Fruit fly (Drosophila melanogaster) whole organism, embryonic: ENCODE data around the gene Inx7.

Source experiments
- Asciz ChIP-seq: fragments of 200-800 bp; sonication (Bioruptor generic); optimal IDR thresholded peaks from 2 replicates; lab custom pipeline; 2017; ENCODE audit warnings: missing biosample characterization, mild to moderate bottlenecking, missing genetic modification characterization, missing genetic modification reagents
- BtbVII ChIP-seq: fragments of 200-800 bp; sonication (Bioruptor generic); optimal IDR thresholded peaks from 3 replicates; lab custom pipeline; 2017; ENCODE audit warnings: missing biosample characterization, mild to moderate bottlenecking, missing genetic modification characterization
- CG10209 ChIP-seq: fragments of 200-800 bp; sonication (Bioruptor generic); optimal IDR thresholded peaks from 3 replicates; lab custom pipeline; 2017; ENCODE audit warnings: missing biosample characterization, mild to moderate bottlenecking, missing genetic modification characterization, missing genetic modification reagents
- CG10267 ChIP-seq: fragments of 200-800 bp; sonication (Bioruptor generic); optimal IDR thresholded peaks from 2 replicates; lab custom pipeline; 2018; ENCODE audit warnings: missing biosample characterization, mild to moderate bottlenecking, missing genetic modification characterization, moderate library complexity
- CG10431 ChIP-seq: fragments of 200-800 bp; sonication (Bioruptor generic); optimal IDR thresholded peaks from 3 replicates; lab custom pipeline; 2018; ENCODE audit warnings: missing biosample characterization, mild to moderate bottlenecking, missing genetic modification characterization
- CG11560 ChIP-seq: fragments of 200-800 bp; sonication (Bioruptor generic); IDR thresholded peaks from 3 replicates; pipeline ENCODE4 v1.3.6; 2022; ENCODE audit warnings: missing biosample characterization, missing genetic modification characterization
- CG13123 ChIP-seq: fragments of 200-800 bp; sonication (Bioruptor generic); optimal IDR thresholded peaks from 2 replicates; lab custom pipeline; 2016; ENCODE audit warnings: missing biosample characterization, missing genetic modification characterization
- CG15073 ChIP-seq: fragments of 200-800 bp; sonication (Bioruptor generic); optimal IDR thresholded peaks from 2 replicates; lab custom pipeline; 2016; ENCODE audit warnings: missing biosample characterization, missing genetic modification characterization
- CG1529 ChIP-seq: fragments of 200-800 bp; sonication (Bioruptor generic); optimal IDR thresholded peaks from 3 replicates; lab custom pipeline; 2018; ENCODE audit warnings: missing biosample characterization, missing genetic modification characterization
- CG15514 ChIP-seq: fragments of 200-800 bp; sonication (Bioruptor generic); optimal IDR thresholded peaks from 3 replicates; lab custom pipeline; 2017; ENCODE audit warnings: missing biosample characterization, missing genetic modification characterization, mild to moderate bottlenecking, moderate library complexity, missing genetic modification reagents
- CG16779 ChIP-seq: fragments of 200-800 bp; sonication (Bioruptor generic); IDR thresholded peaks from 2 replicates; pipeline ENCODE4 v1.3.6; 2022; ENCODE audit warnings: missing biosample characterization, missing genetic modification characterization
- CG18262 ChIP-seq: fragments of 200-800 bp; optimal IDR thresholded peaks from 3 replicates; lab custom pipeline; 2019; ENCODE audit warnings: missing biosample characterization, mild to moderate bottlenecking, missing genetic modification characterization, moderate library complexity
- CG18764 ChIP-seq: fragments of 200-800 bp; sonication (Bioruptor generic); optimal IDR thresholded peaks from 3 replicates; lab custom pipeline; 2016; ENCODE audit warnings: missing biosample characterization, missing genetic modification characterization
- CG30020 ChIP-seq: fragments of 200-800 bp; optimal IDR thresholded peaks from 2 replicates; lab custom pipeline; 2019; ENCODE audit warnings: missing biosample characterization, mild to moderate bottlenecking, missing genetic modification characterization, moderate library complexity
- CG32772 ChIP-seq: fragments of 200-800 bp; sonication (Bioruptor generic); IDR thresholded peaks from 2 replicates; pipeline ENCODE4 v1.3.6; 2022; ENCODE audit warnings: missing biosample characterization, missing genetic modification characterization
- CG4820 ChIP-seq: fragments of 200-800 bp; sonication (Bioruptor generic); optimal IDR thresholded peaks from 3 replicates; lab custom pipeline; 2016; ENCODE audit warnings: missing biosample characterization, missing genetic modification characterization
- CG6654 ChIP-seq: fragments of 200-800 bp; sonication (Bioruptor generic); optimal IDR thresholded peaks from 2 replicates; lab custom pipeline; 2017; ENCODE audit warnings: missing biosample characterization, mild to moderate bottlenecking, missing genetic modification characterization
- CG7372 ChIP-seq: fragments of 200-800 bp; sonication (Bioruptor generic); IDR thresholded peaks from 2 replicates; pipeline ENCODE4 v1.3.6; 2022; ENCODE audit warnings: missing biosample characterization, missing genetic modification characterization
- CG8290 ChIP-seq, 3 experiments: fragments of 200-800 bp; sonication (Bioruptor generic); optimal IDR thresholded peaks; 2 replicates each; lab custom pipeline; 2016 to 2019; ENCODE audit warnings: missing biosample characterization in 3 of 3, missing genetic modification characterization in 3 of 3, mild to moderate bottlenecking in 2 of 3, moderate library complexity in 1 of 3
- Camta ChIP-seq: fragments of 200-800 bp; sonication (Bioruptor generic); optimal IDR thresholded peaks from 2 replicates; lab custom pipeline; 2016; ENCODE audit warnings: missing biosample characterization, missing genetic modification characterization
- Dip2 ChIP-seq: fragments of 200-800 bp; sonication (Bioruptor generic); IDR thresholded peaks from 2 replicates; pipeline ENCODE4 v1.3.6; 2022; ENCODE audit warnings: missing biosample characterization, missing genetic modification characterization
- Ets65A ChIP-seq: fragments of 200-800 bp; sonication (Bioruptor generic); peaks from one replicate; lab custom pipeline; 2016; ENCODE audit warnings: missing biosample characterization, missing genetic modification characterization
- Gug ChIP-seq: fragments of 200-800 bp; sonication (Bioruptor generic); IDR thresholded peaks from 4 replicates; pipeline ENCODE4 v1.3.6; 2022; ENCODE audit warnings: missing biosample characterization, missing genetic modification characterization
- Hr39 ChIP-seq: fragments of >200 bp; optimal IDR thresholded peaks from 2 replicates; lab custom pipeline; 2017
- Hsf ChIP-seq: fragments of 200-800 bp; sonication (Bioruptor generic); optimal IDR thresholded peaks from 3 replicates; lab custom pipeline; 2016; ENCODE audit warnings: missing biosample characterization, missing genetic modification characterization
- NC2β ChIP-seq: fragments of 200-800 bp; sonication (Bioruptor generic); optimal IDR thresholded peaks from 2 replicates; lab custom pipeline; 2016; ENCODE audit warnings: missing biosample characterization, missing genetic modification characterization
- NfI ChIP-seq: fragments of 200-800 bp; sonication (Bioruptor generic); optimal IDR thresholded peaks from 3 replicates; lab custom pipeline; 2018; ENCODE audit warnings: missing biosample characterization, mild to moderate bottlenecking, missing genetic modification characterization, moderate library complexity
- Opbp ChIP-seq: fragments of 200-800 bp; sonication (Bioruptor generic); IDR thresholded peaks from 3 replicates; pipeline ENCODE4 v1.3.6; 2022; ENCODE audit warnings: missing biosample characterization, missing genetic modification characterization; ENCODE audit not compliant: partially characterized antibody
- PHDP ChIP-seq: fragments of 200-800 bp; sonication (Bioruptor generic); optimal IDR thresholded peaks from 3 replicates; lab custom pipeline; 2018; ENCODE audit warnings: missing biosample characterization, mild to moderate bottlenecking, missing genetic modification characterization, moderate library complexity
- Rfx ChIP-seq: fragments of 200-800 bp; sonication (Bioruptor generic); IDR thresholded peaks from 2 replicates; pipeline ENCODE4 v1.3.6; 2022; ENCODE audit warnings: missing biosample characterization, missing genetic modification characterization
- Scr ChIP-seq: fragments of 200-800 bp; sonication (Bioruptor generic); IDR thresholded peaks from 2 replicates; pipeline ENCODE4 v1.3.6; 2022; ENCODE audit warnings: missing biosample characterization, missing genetic modification characterization; ENCODE audit not compliant: partially characterized antibody
- Sin3A ChIP-seq: fragments of >200 bp; optimal IDR thresholded peaks from 2 replicates; lab custom pipeline; 2018
- abd-A ChIP-seq: fragments of 200-800 bp; sonication (Bioruptor generic); optimal IDR thresholded peaks from 3 replicates; lab custom pipeline; 2019; ENCODE audit warnings: missing biosample characterization, mild to moderate bottlenecking, missing genetic modification characterization, moderate library complexity
- chif ChIP-seq, 2 experiments: fragments of 200-800 bp; sonication (Bioruptor generic); optimal IDR thresholded peaks; 3 replicates each; lab custom pipeline; 2016; ENCODE audit warnings: missing biosample characterization in 2 of 2, missing genetic modification characterization in 2 of 2
- cwo ChIP-seq: fragments of 200-800 bp; sonication (Bioruptor generic); optimal IDR thresholded peaks from 3 replicates; lab custom pipeline; 2017; ENCODE audit warnings: missing biosample characterization, missing genetic modification characterization, mild to moderate bottlenecking, moderate library complexity, missing genetic modification reagents
- dan ChIP-seq: fragments of 200-800 bp; sonication (Bioruptor generic); IDR thresholded peaks from 2 replicates; pipeline ENCODE4 v1.3.6; 2022; ENCODE audit warnings: missing biosample characterization, missing genetic modification characterization
- danr ChIP-seq: fragments of 200-800 bp; sonication (Bioruptor generic); IDR thresholded peaks from 2 replicates; pipeline ENCODE4 v1.3.6; 2022; ENCODE audit warnings: missing biosample characterization, missing genetic modification characterization
- esg ChIP-seq: fragments of 200-800 bp; sonication (Bioruptor generic); conservative IDR thresholded peaks from 2 replicates; pipeline ENCODE4 v1.3.6; 2022; ENCODE audit warnings: missing biosample characterization, missing genetic modification characterization
- eyg ChIP-seq: fragments of 200-800 bp; sonication (Bioruptor generic); optimal IDR thresholded peaks from 3 replicates; lab custom pipeline; 2016; ENCODE audit warnings: missing biosample characterization, missing genetic modification characterization
- fu2 ChIP-seq: fragments of 200-800 bp; sonication (Bioruptor generic); optimal IDR thresholded peaks from 2 replicates; lab custom pipeline; 2016; ENCODE audit warnings: missing biosample characterization, missing genetic modification characterization
- jing ChIP-seq: fragments of 200-800 bp; sonication (Bioruptor generic); optimal IDR thresholded peaks from 2 replicates; lab custom pipeline; 2018; ENCODE audit warnings: missing biosample characterization, mild to moderate bottlenecking, missing genetic modification characterization
- klu ChIP-seq: fragments of 200-800 bp; sonication (Bioruptor generic); IDR thresholded peaks from 2 replicates; pipeline ENCODE4 v1.3.6; 2022; ENCODE audit warnings: missing biosample characterization, missing genetic modification characterization
- lbe ChIP-seq: fragments of 200-800 bp; sonication (Bioruptor generic); optimal IDR thresholded peaks from 2 replicates; lab custom pipeline; 2016; ENCODE audit warnings: missing biosample characterization, mild to moderate bottlenecking, missing genetic modification characterization
- pfk ChIP-seq: fragments of 200-800 bp; sonication (Bioruptor generic); optimal IDR thresholded peaks from 2 replicates; lab custom pipeline; 2018; ENCODE audit warnings: missing biosample characterization, mild to moderate bottlenecking, missing genetic modification characterization, moderate library complexity
- pum ChIP-seq: fragments of 200-800 bp; sonication (Bioruptor generic); optimal IDR thresholded peaks from 2 replicates; lab custom pipeline; 2016; ENCODE audit warnings: missing biosample characterization, missing genetic modification characterization
- repo ChIP-seq: fragments of 200-800 bp; sonication (Bioruptor generic); optimal IDR thresholded peaks from 2 replicates; lab custom pipeline; 2016; ENCODE audit warnings: missing biosample characterization, missing genetic modification characterization
- run ChIP-seq: fragments of 200-800 bp; sonication (Bioruptor generic); optimal IDR thresholded peaks from 3 replicates; lab custom pipeline; 2018; ENCODE audit warnings: missing biosample characterization, mild to moderate bottlenecking, missing genetic modification characterization
- schlank ChIP-seq: fragments of 200-800 bp; sonication (Bioruptor generic); optimal IDR thresholded peaks from 2 replicates; lab custom pipeline; 2018; ENCODE audit warnings: missing biosample characterization, mild to moderate bottlenecking, missing genetic modification characterization
- stwl ChIP-seq: fragments of 200-800 bp; sonication (Bioruptor generic); optimal IDR thresholded peaks from 3 replicates; lab custom pipeline; 2018; ENCODE audit warnings: missing biosample characterization, mild to moderate bottlenecking, missing genetic modification characterization, moderate library complexity
- usp ChIP-seq: fragments of >200 bp; optimal IDR thresholded peaks from 2 replicates; lab custom pipeline; 2017; ENCODE audit warnings: missing biosample characterization, missing genetic modification characterization
- vvl ChIP-seq: fragments of 200-800 bp; sonication (Bioruptor generic); IDR thresholded peaks from 2 replicates; pipeline ENCODE4 v1.3.6; 2022; ENCODE audit warnings: missing biosample characterization, missing genetic modification characterization

The Inx7 gene

dm6 chrX:7000444-7001134, 7.2 kb upstream of the Inx7 start (continued):
- TF ChIP-seq NC2β (GFP tag; lab: Kevin White, UChicago) (peak; percentile 43), CG1529 (GFP tag; lab: Kevin White, UChicago) (no peak), CG18764 (GFP tag; lab: Kevin White, UChicago) (no peak), PHDP (tag; lab: Kevin White, UChicago) (no peak), danr (no peak), pfk (peak; percentile 68), Gug (GFP tag; lab: Robert Waterston, UW) (0 out of 4 replicates have a peak, but pooled peaks have one; percentile 2), CG11560 (tag; lab: Robert Waterston, UW) (no peak), CG10431 (GFP tag; lab: Kevin White, UChicago) (no peak), usp (GFP tag; lab: Kevin White, UChicago) (no peak), Opbp (no peak), CG6654 (GFP tag; lab: Kevin White, UChicago) (no peak), CG4820 (GFP tag; lab: Kevin White, UChicago) (no peak), Dip2 (no peak), chif (GFP tag; optimal IDR thresholded peaks at IDR 0.05; lab: Kevin White, UChicago) (peak in 1 of 2 experiments; percentile 13), CG32772 (GFP tag; lab: Robert Waterston, UW) (0 out of 2 replicates have a peak, but pooled peaks have one; percentile 15), Scr (GFP tag; lab: Robert Waterston, UW) (no peak), repo (GFP tag; lab: Kevin White, UChicago) (no peak), CG10267 (tag; lab: Kevin White, UChicago) (peak; percentile 49), eyg (GFP tag; lab: Kevin White, UChicago) (no peak), Hr39 (lab: Kevin White, UChicago) (no peak), Ets65A (no peak), klu (GFP tag; lab: Robert Waterston, UW) (no peak), run (tag; lab: Kevin White, UChicago) (no peak), CG15073 (no peak), dan (GFP tag; lab: Robert Waterston, UW) (no peak), vvl (no peak), CG13123 (GFP tag; lab: Kevin White, UChicago) (no peak), CG18262 (tag; lab: Kevin White, UChicago) (no peak), stwl (tag; lab: Kevin White, UChicago) (no peak), CG16779 (no peak), BtbVII (GFP tag; lab: Kevin White, UChicago) (no peak), fu2 (no peak), CG8290 (GFP tag; optimal IDR thresholded peaks at IDR 0.05; lab: Kevin White, UChicago) (no peak), CG8290 (tag; optimal IDR thresholded peaks at IDR 0.05; lab: Kevin White, UChicago) (no peak), NfI (no peak), Sin3A (lab: Kevin White, UChicago) (no peak), CG15514 (no peak), lbe (GFP tag; lab: Kevin White, UChicago) (no peak), Hsf (GFP tag; lab: Kevin White, UChicago) (no peak), Camta (no peak), pum (no peak), esg (no peak), CG30020 (tag; lab: Kevin White, UChicago) (no peak), abd-A (tag; lab: Kevin White, UChicago) (no peak), cwo (GFP tag; lab: Kevin White, UChicago) (no peak), CG10209 (GFP tag; lab: Kevin White, UChicago) (no peak), jing (GFP tag; lab: Kevin White, UChicago) (no peak), Rfx (no peak), CG7372 (GFP tag; lab: Robert Waterston, UW) (no peak), schlank (tag; lab: Kevin White, UChicago) (no peak), Asciz (GFP tag; lab: Kevin White, UChicago) (no peak)
